Worm (Caenorhabditis elegans): Measurements from ENCODE around the gene gars-1.

gars-1 gene

DNA sequence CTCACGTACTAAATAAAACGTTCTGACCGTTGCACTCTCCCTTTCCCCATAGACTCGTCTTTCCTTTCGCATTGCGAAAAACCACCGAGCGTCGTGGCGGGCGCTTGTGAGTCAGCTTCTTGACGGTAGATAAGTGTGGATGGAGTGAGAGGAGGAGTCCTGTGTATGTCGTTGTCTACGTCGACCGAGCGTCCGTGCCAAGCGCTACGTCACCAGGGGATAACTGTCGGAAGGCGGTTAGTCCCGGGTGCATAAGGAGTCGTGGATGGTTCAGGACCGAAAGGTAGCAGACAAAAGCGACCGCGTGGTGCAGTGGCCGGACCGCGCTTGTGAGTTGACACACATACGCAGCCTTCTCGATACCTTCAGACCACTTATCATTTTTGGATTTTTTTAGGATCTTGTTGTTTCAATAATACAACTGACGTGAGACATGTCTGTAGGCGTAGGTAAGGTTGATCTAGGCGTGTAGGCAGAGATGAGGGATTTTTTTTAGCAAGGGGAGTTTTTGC is 47.8 kb upstream of the gars-1 start (continued):
- TF ChIP-seq ctbp-1 (GFP tag; IDR thresholded peaks at IDR 0.05) (peak; percentile 84), hlh-30 (tag; optimal IDR thresholded peaks at IDR 0.05; ENCODE audit: insufficient read depth) (peak; percentile 56), spr-1 (tag; optimal IDR thresholded peaks at IDR 0.05) (peak; percentile 78), mes-2 (tag; optimal IDR thresholded peaks at IDR 0.05; ENCODE audit: poor library complexity, severe bottlenecking) (peak; percentile 23), rbr-2 (tag; optimal IDR thresholded peaks at IDR 0.05) (peak; percentile 78), lir-3 (tag; optimal IDR thresholded peaks at IDR 0.05) (peak; percentile 43), saeg-2 (GFP tag; IDR thresholded peaks at IDR 0.05) (0 out of 2 replicates have a peak, but pooled peaks have one; percentile 59), zfp-2 (tag; optimal IDR thresholded peaks at IDR 0.05) (peak; percentile 11), zip-2 (tag; optimal IDR thresholded peaks at IDR 0.05) (peak; percentile 52), dmd-6 (GFP tag; IDR thresholded peaks at IDR 0.05) (peak; percentile 74), daf-8 (GFP tag; IDR thresholded peaks at IDR 0.05) (peak; percentile 88; the same call in 1 of the 2 replicates), F10B5.3 (tag; optimal IDR thresholded peaks at IDR 0.05) (peak; percentile 67), nhr-48 (tag; optimal IDR thresholded peaks at IDR 0.05) (peak; percentile 77), mep-1 (tag; optimal IDR thresholded peaks at IDR 0.05) (peak; percentile 76), duxl-1 (tag; optimal IDR thresholded peaks at IDR 0.05; ENCODE audit: poor library complexity) (peak; percentile 51), ceh-20 (GFP tag; IDR thresholded peaks at IDR 0.05) (peak; percentile 78; the same call in 1 of the 2 replicates), lin-13 (GFP tag; optimal IDR thresholded peaks at IDR 0.05) (peak; percentile 70), hmg-1.1 (GFP tag; IDR thresholded peaks at IDR 0.05) (peak; percentile 81; the same call in 1 of the 2 replicates), F49E8.2 (tag; optimal IDR thresholded peaks at IDR 0.05; ENCODE audit: borderline replicate concordance) (peak; percentile 55), madf-9 (GFP tag; conservative IDR thresholded peaks at IDR 0.05) (peak; percentile 64), mdt-29 (GFP tag; IDR thresholded peaks at IDR 0.05) (peak; percentile 76), mxl-2 (GFP tag; conservative IDR thresholded peaks at IDR 0.05) (0 out of 2 replicates have a peak, but pooled peaks have one; percentile 18)

DNA sequence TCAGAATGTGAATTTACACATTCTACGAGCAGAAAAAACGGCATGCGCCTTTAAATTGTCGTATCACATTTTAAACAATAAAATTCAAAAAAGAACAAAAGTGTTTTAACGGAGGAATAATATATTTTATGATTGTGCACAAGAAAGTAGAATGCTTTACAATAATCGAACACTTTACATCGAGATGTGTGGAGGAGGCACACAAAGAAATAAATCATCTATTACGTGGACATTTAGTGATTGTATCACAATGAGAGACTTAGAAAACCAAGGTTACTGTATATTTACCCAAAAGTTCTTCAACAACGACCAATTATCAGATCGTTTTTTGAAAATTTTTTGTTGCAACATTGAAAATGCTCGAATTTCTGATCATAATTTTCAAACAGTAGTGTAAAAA is 46.8 kb upstream of the gars-1 start:
- TF ChIP-seq lsy-2 (tag; optimal IDR thresholded peaks at IDR 0.05) (peak in 1 of 2 experiments; percentile 14), unc-130 (GFP tag; optimal IDR thresholded peaks at IDR 0.05) (no peak)

DNA sequence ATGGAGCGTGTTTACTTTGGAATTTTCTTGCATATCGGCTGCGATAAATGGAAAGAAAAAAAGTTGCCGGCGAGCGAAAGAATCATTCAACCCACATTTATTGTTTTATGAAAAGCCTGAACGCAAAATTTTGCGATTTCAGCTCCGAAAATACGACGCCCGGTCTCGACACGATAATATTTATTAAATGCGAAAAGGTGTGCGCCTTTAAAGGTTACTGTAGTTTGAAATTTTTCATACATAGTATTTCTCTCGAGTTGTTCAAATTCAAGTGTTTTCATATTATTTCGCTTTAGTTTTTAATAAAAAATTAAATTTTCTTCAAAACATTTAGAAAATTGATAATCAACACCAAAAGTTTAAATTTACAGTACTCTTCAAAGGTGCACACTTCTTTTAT is 45.6 kb upstream of the gars-1 start, which contains the start of gene syx-16:
TSS of gene syx-16 (minus strand) at position 118 of the 400 bp plus-strand sequence.
- TF ChIP-seq tra-1 (GFP tag; IDR thresholded peaks at IDR 0.05) (no peak), nhr-11 (tag; optimal IDR thresholded peaks at IDR 0.05) (no peak), unc-39 (tag; optimal IDR thresholded peaks at IDR 0.05) (no peak), snpc-4 (tag; optimal IDR thresholded peaks at IDR 0.05) (no peak), R02D3.7 (tag; optimal IDR thresholded peaks at IDR 0.05) (no peak), nhr-41 (GFP tag; IDR thresholded peaks at IDR 0.05) (no peak), saeg-2 (GFP tag; IDR thresholded peaks at IDR 0.05) (no peak), ctbp-1 (GFP tag; IDR thresholded peaks at IDR 0.05) (no peak), pqm-1 (tag; optimal IDR thresholded peaks at IDR 0.05) (no peak), hif-1 (tag; optimal IDR thresholded peaks at IDR 0.05) (no peak), nhr-10 (tag; optimal IDR thresholded peaks at IDR 0.05) (no peak), mxl-3 (GFP tag; optimal IDR thresholded peaks at IDR 0.05) (no peak), nhr-28 (tag; optimal IDR thresholded peaks at IDR 0.05) (no peak), cey-2 (tag; optimal IDR thresholded peaks at IDR 0.05; ENCODE audit: borderline replicate concordance, insufficient read depth) (no peak), ZK337.2 (GFP tag; IDR thresholded peaks at IDR 0.05) (no peak), arid-1 (GFP tag; conservative IDR thresholded peaks at IDR 0.05) (no peak), nhr-25 (tag; optimal IDR thresholded peaks at IDR 0.05; ENCODE audit: borderline replicate concordance, insufficient read depth) (no peak), T26A8.4 (GFP tag; IDR thresholded peaks at IDR 0.05) (no peak), ceh-82 (tag; optimal IDR thresholded peaks at IDR 0.05) (no peak)

Measured in whole organism, L4 larva.